Fruit fly (Drosophila melanogaster): ENCODE data around the gene ed.

DNA sequence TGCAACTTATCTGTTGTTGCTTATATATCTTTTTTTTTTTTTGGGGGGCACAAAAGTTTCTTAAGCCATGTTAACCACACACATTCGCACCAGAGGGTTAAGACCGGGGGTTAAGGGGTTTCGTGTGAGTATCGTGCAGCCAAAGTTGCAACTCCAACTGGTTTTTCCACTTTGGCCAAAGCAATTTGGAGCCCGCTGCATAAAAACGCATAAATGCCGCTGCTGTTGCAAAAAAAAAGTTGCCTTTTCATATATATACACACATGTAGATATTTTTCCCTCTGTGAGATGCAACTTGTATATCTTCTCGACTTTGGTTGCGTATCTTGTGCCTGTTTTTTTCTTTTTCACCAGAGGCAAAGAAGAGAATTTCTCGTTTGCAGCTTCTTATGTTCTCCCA, 37.9 kb downstream of the ed start:
- TF ChIP-seq HLH3B (GFP tag; IDR thresholded peaks at IDR 0.05), result no peak
- no peak for TF ChIP-seq Dll (GFP tag; IDR thresholded peaks at IDR 0.05; ENCODE audit: partially characterized antibody)
- no peak for TF ChIP-seq CG17568 (GFP tag; optimal IDR thresholded peaks at IDR 0.05)
- no peak for TF ChIP-seq CG14441 (GFP tag; IDR thresholded peaks at IDR 0.05)
- TF ChIP-seq dati (GFP tag; IDR thresholded peaks at IDR 0.05), result no peak
- TF ChIP-seq CG10274 (GFP tag; optimal IDR thresholded peaks at IDR 0.05), result no peak
- TF ChIP-seq CG9797 (GFP tag; optimal IDR thresholded peaks at IDR 0.05), result no peak
- TF ChIP-seq D19B (GFP tag; optimal IDR thresholded peaks at IDR 0.05), result no peak
- no peak for TF ChIP-seq CG34422 (GFP tag; IDR thresholded peaks at IDR 0.05)
- TF ChIP-seq bigmax (GFP tag; optimal IDR thresholded peaks at IDR 0.05), result no peak
- TF ChIP-seq tio (GFP tag; optimal IDR thresholded peaks at IDR 0.05), result no peak
